Fruit fly (Drosophila melanogaster): Measurements from ENCODE around the gene CG13050.
A peak's percentile ranks its signal among the peaks of the same experiment; 100 is the strongest.

The CG13050 gene

dm6 chr3L:16328207-16328891, 49.3 kb upstream of the CG13050 start, which contains the start of gene CG13058 (continued):
- TF ChIP-seq Camta (GFP tag; optimal IDR thresholded peaks at IDR 0.05) = no peak
- TF ChIP-seq zf30C (GFP tag; optimal IDR thresholded peaks at IDR 0.05) = no peak
- peak; percentile 69 for TF ChIP-seq crol (GFP tag; IDR thresholded peaks at IDR 0.05)
- TF ChIP-seq grau (tag; optimal IDR thresholded peaks at IDR 0.05) = peak; percentile 79
- peak; percentile 53 for TF ChIP-seq Sox100B (GFP tag; optimal IDR thresholded peaks at IDR 0.05)
- TF ChIP-seq az2 (GFP tag; optimal IDR thresholded peaks at IDR 0.05) = peak; percentile 42
- TF ChIP-seq peb (GFP tag; IDR thresholded peaks at IDR 0.05) = no peak
- no peak for TF ChIP-seq da (GFP tag; optimal IDR thresholded peaks at IDR 0.05)
- TF ChIP-seq br (optimal IDR thresholded peaks at IDR 0.05) = no peak
- peak; percentile 44 for TF ChIP-seq Atf3 (GFP tag; optimal IDR thresholded peaks at IDR 0.05)
- peak; percentile 30 for TF ChIP-seq nmo (GFP tag; optimal IDR thresholded peaks at IDR 0.05)
- no peak for TF ChIP-seq zen2 (GFP tag; IDR thresholded peaks at IDR 0.05; ENCODE audit: partially characterized antibody)
- TF ChIP-seq CG14050 (GFP tag; IDR thresholded peaks at IDR 0.05) = peak; percentile 76
- peak; percentile 16 for TF ChIP-seq Myb (GFP tag; optimal IDR thresholded peaks at IDR 0.05)
- TF ChIP-seq gsb (GFP tag; IDR thresholded peaks at IDR 0.05) = peak; percentile 52; the same call in 1 of the 2 replicates
- TF ChIP-seq so (GFP tag; IDR thresholded peaks at IDR 0.05) = peak; percentile 89
- TF ChIP-seq CG13296 (GFP tag; optimal IDR thresholded peaks at IDR 0.05) = peak; percentile 72
- TF ChIP-seq CG10274 (GFP tag; optimal IDR thresholded peaks at IDR 0.05) = peak; percentile 5
- peak; percentile 30; the same call in 1 of the 2 replicates for TF ChIP-seq onecut (GFP tag; IDR thresholded peaks at IDR 0.05)
- TF ChIP-seq ase (GFP tag; IDR thresholded peaks at IDR 0.05) = no peak
- TF ChIP-seq HmgZ (tag; optimal IDR thresholded peaks at IDR 0.05) = peak; percentile 65
- no peak for TF ChIP-seq Hr39 (optimal IDR thresholded peaks at IDR 0.05)
- TF ChIP-seq pita (GFP tag; optimal IDR thresholded peaks at IDR 0.05) = no peak
- TF ChIP-seq Med (GFP tag) = peak; percentile 54
- TF ChIP-seq prd (optimal IDR thresholded peaks at IDR 0.05) = no peak
- no peak; the same call in 2 of the 3 replicates for TF ChIP-seq prd (GFP tag; IDR thresholded peaks at IDR 0.05)
- no peak for TF ChIP-seq gro (GFP tag; optimal IDR thresholded peaks at IDR 0.05)
- no peak for TF ChIP-seq bbx (GFP tag; IDR thresholded peaks at IDR 0.05; ENCODE audit: partially characterized antibody)
- peak; percentile 27 for TF ChIP-seq CG18764 (GFP tag; optimal IDR thresholded peaks at IDR 0.05)
- no peak for TF ChIP-seq ac (GFP tag; optimal IDR thresholded peaks at IDR 0.05)
- peak; percentile 75 for TF ChIP-seq Sox102F (GFP tag; optimal IDR thresholded peaks at IDR 0.05)
- TF ChIP-seq CG2202 (tag; optimal IDR thresholded peaks at IDR 0.05) = no peak
- TF ChIP-seq HLH54F (GFP tag; optimal IDR thresholded peaks at IDR 0.05) = peak; percentile 64
- TF ChIP-seq TFAM (GFP tag; optimal IDR thresholded peaks at IDR 0.05) = no peak
- no peak for TF ChIP-seq CG17829 (tag; optimal IDR thresholded peaks at IDR 0.05)
- no peak for TF ChIP-seq Sry-β (GFP tag; optimal IDR thresholded peaks at IDR 0.05)
- no peak for TF ChIP-seq CG33213 (GFP tag; optimal IDR thresholded peaks at IDR 0.05)
- TF ChIP-seq sna (GFP tag; IDR thresholded peaks at IDR 0.05; ENCODE audit: partially characterized antibody) = no peak
- TF ChIP-seq Dip3 (GFP tag; optimal IDR thresholded peaks at IDR 0.05) = peak; percentile 65
- peak; percentile 40; the same call in 1 of the 2 replicates for TF ChIP-seq CG6689 (GFP tag; IDR thresholded peaks at IDR 0.05)
- peak; percentile 74 for TF ChIP-seq seq (GFP tag; IDR thresholded peaks at IDR 0.05)
- TF ChIP-seq grn (GFP tag; optimal IDR thresholded peaks at IDR 0.05) = no peak
- TF ChIP-seq kah (GFP tag; optimal IDR thresholded peaks at IDR 0.05) = peak; percentile 19
- TF ChIP-seq E2f2 (GFP tag; IDR thresholded peaks at IDR 0.05) = peak; percentile 56
- no peak for TF ChIP-seq eyg (GFP tag; optimal IDR thresholded peaks at IDR 0.05)
- TF ChIP-seq zfh2 (GFP tag; optimal IDR thresholded peaks at IDR 0.05) = peak; percentile 42
- peak; percentile 50 for TF ChIP-seq org-1 (GFP tag; optimal IDR thresholded peaks at IDR 0.05)
- TF ChIP-seq Ets65A (GFP tag) = peak; percentile 45
- no peak for TF ChIP-seq CG8765 (GFP tag; IDR thresholded peaks at IDR 0.05)
- TF ChIP-seq bsh (GFP tag; optimal IDR thresholded peaks at IDR 0.05) = peak in 1 of 2 experiments; percentile 3
- TF ChIP-seq klu (GFP tag; IDR thresholded peaks at IDR 0.05) = no peak
- TF ChIP-seq CG2120 (GFP tag; optimal IDR thresholded peaks at IDR 0.05) = peak; percentile 77

Measured in whole organism, embryonic.